Worm (Caenorhabditis elegans): ENCODE measurements around the gene B0464.6.

Gene B0464.6

ce11 chrIII:9501072-9501471, 35.3 kb upstream of the B0464.6 start:
- TF ChIP-seq ets-4 (tag; optimal IDR thresholded peaks at IDR 0.05) (no peak), ceh-48 (tag; optimal IDR thresholded peaks at IDR 0.05) (no peak), ztf-16 (tag; optimal IDR thresholded peaks at IDR 0.05) (no peak), madf-2 (tag; optimal IDR thresholded peaks at IDR 0.05) (no peak), tbx-7 (tag; optimal IDR thresholded peaks at IDR 0.05) (no peak), fax-1 (tag; optimal IDR thresholded peaks at IDR 0.05) (no peak)

ce11 chrIII:9500267-9500666, 34.5 kb upstream of the B0464.6 start, which contains the start of gene sod-4:
sod-4 (minus strand) TSS chrIII:9500375.
- TF ChIP-seq unc-55 (GFP tag; optimal IDR thresholded peaks at IDR 0.05) (no peak), lin-11 (tag; optimal IDR thresholded peaks at IDR 0.05) (no peak), ceh-24 (tag; optimal IDR thresholded peaks at IDR 0.05) (no peak), C38D4.7 (GFP tag; optimal IDR thresholded peaks at IDR 0.05) (no peak), nhr-232 (tag; optimal IDR thresholded peaks at IDR 0.05) (no peak), nfya-1 (tag; optimal IDR thresholded peaks at IDR 0.05) (no peak), fkh-10 (GFP tag; optimal IDR thresholded peaks at IDR 0.05) (no peak), dve-1 (tag; optimal IDR thresholded peaks at IDR 0.05) (no peak), ceh-9 (tag; optimal IDR thresholded peaks at IDR 0.05) (no peak), ama-1 (optimal IDR thresholded peaks at IDR 0.05) (no peak), pat-9 (tag; optimal IDR thresholded peaks at IDR 0.05) (no peak), ceh-14 (tag; optimal IDR thresholded peaks at IDR 0.05) (no peak), hlh-30 (tag; optimal IDR thresholded peaks at IDR 0.05; ENCODE audit: insufficient read depth) (no peak), pros-1 (tag; optimal IDR thresholded peaks at IDR 0.05) (no peak), K09A11.1 (tag; optimal IDR thresholded peaks at IDR 0.05; ENCODE audit: insufficient read depth) (no peak), ztf-16 (tag; optimal IDR thresholded peaks at IDR 0.05) (no peak)

ce11 chrIII:9497412-9497811, 31.6 kb upstream of the B0464.6 start:
- no peak for TF ChIP-seq lin-11 (tag; optimal IDR thresholded peaks at IDR 0.05)
- TF ChIP-seq sox-4 (tag; optimal IDR thresholded peaks at IDR 0.05), result no peak
- TF ChIP-seq hlh-8 (tag; optimal IDR thresholded peaks at IDR 0.05), result no peak
- no peak for TF ChIP-seq pha-4 (tag; optimal IDR thresholded peaks at IDR 0.05)
- no peak for TF ChIP-seq ceh-45 (GFP tag; IDR thresholded peaks at IDR 0.05)
- no peak for TF ChIP-seq ceh-48 (tag; optimal IDR thresholded peaks at IDR 0.05)
- TF ChIP-seq ceh-14 (tag; optimal IDR thresholded peaks at IDR 0.05), result no peak
- TF ChIP-seq K02D7.2 (tag; optimal IDR thresholded peaks at IDR 0.05), result no peak
- no peak for TF ChIP-seq ceh-18 (tag; optimal IDR thresholded peaks at IDR 0.05)
- TF ChIP-seq sox-2 (GFP tag; IDR thresholded peaks at IDR 0.05), result no peak
- no peak for TF ChIP-seq hlh-15 (tag; optimal IDR thresholded peaks at IDR 0.05)

ce11 chrIII:9496083-9496482, 30.3 kb upstream of the B0464.6 start:
- no peak for TF ChIP-seq T23F11.4 (GFP tag; optimal IDR thresholded peaks at IDR 0.05)
- TF ChIP-seq ets-4 (tag; optimal IDR thresholded peaks at IDR 0.05), result no peak
- TF ChIP-seq tbx-2 (tag; optimal IDR thresholded peaks at IDR 0.05), result no peak
- no peak for TF ChIP-seq che-1 (tag; optimal IDR thresholded peaks at IDR 0.05)
- no peak for TF ChIP-seq elt-4 (tag; optimal IDR thresholded peaks at IDR 0.05)
- no peak for TF ChIP-seq eyg-1 (tag; optimal IDR thresholded peaks at IDR 0.05)
- no peak for TF ChIP-seq ttx-3 (tag; optimal IDR thresholded peaks at IDR 0.05)
- no peak for TF ChIP-seq unc-3 (GFP tag; conservative IDR thresholded peaks at IDR 0.05)
- TF ChIP-seq unc-3 (tag; optimal IDR thresholded peaks at IDR 0.05), result no peak
- no peak for TF ChIP-seq K02D7.2 (tag; optimal IDR thresholded peaks at IDR 0.05)
- no peak for TF ChIP-seq tbx-7 (tag; optimal IDR thresholded peaks at IDR 0.05)
- TF ChIP-seq C38D4.7 (GFP tag; optimal IDR thresholded peaks at IDR 0.05), result no peak
- no peak for TF ChIP-seq sox-4 (tag; optimal IDR thresholded peaks at IDR 0.05)
- no peak for TF ChIP-seq dve-1 (tag; optimal IDR thresholded peaks at IDR 0.05)
- no peak for TF ChIP-seq ceh-19 (GFP tag; optimal IDR thresholded peaks at IDR 0.05)
- TF ChIP-seq unc-42 (tag; optimal IDR thresholded peaks at IDR 0.05), result no peak
- no peak for TF ChIP-seq lim-6 (tag; optimal IDR thresholded peaks at IDR 0.05)
- no peak for TF ChIP-seq fkh-6 (tag; optimal IDR thresholded peaks at IDR 0.05)

Data from whole organism, late embryonic.